Worm (Caenorhabditis elegans): ENCODE measurements around the gene ints-11.

Gene ints-11

DNA sequence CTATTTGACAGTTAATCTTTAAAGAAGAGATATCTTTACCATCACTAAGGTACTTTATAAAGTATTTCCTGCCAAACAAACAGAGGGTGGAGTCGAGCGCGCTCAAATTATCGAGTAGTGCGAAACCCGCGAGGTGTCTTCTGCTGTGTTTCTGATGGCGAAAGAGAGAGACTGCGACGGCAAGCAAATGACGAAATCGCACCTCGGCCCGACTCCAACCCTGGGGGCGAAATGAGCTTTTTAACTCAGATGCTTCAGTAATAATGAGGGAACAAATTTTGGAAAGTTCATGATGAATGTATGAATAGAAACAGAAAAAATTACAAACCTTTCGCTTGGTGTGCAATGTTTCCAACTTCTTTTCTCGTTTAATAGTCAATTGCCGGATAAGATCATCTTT lies 51.8 kb downstream of the ints-11 start (continued):
- TF ChIP-seq ceh-63 (GFP tag; optimal IDR thresholded peaks at IDR 0.05), result no peak
- TF ChIP-seq dpl-1 (GFP tag; optimal IDR thresholded peaks at IDR 0.05), result peak; percentile 46 to 57 (median 57)
- TF ChIP-seq nhr-85 (tag), result peak; percentile 92
- no peak for TF ChIP-seq mef-2 (tag; optimal IDR thresholded peaks at IDR 0.05)
- TF ChIP-seq lin-35 (GFP tag; optimal IDR thresholded peaks at IDR 0.05), result peak; percentile 49 to 71
- no peak for TF ChIP-seq hlh-4 (tag; optimal IDR thresholded peaks at IDR 0.05)
- TF ChIP-seq Y116A8C.19 (tag; optimal IDR thresholded peaks at IDR 0.05; ENCODE audit: borderline replicate concordance), result no peak
- TF ChIP-seq fkh-8 (tag; optimal IDR thresholded peaks at IDR 0.05), result peak; percentile 42
- TF ChIP-seq nhr-20 (tag; optimal IDR thresholded peaks at IDR 0.05), result peak; percentile 79
- TF ChIP-seq nhr-11 (tag; optimal IDR thresholded peaks at IDR 0.05), result no peak
- TF ChIP-seq sup-37 (GFP tag; optimal IDR thresholded peaks at IDR 0.05), result no peak
- peak; percentile 67 for TF ChIP-seq skn-1 (tag; optimal IDR thresholded peaks at IDR 0.05)
- TF ChIP-seq tlp-1 (tag; optimal IDR thresholded peaks at IDR 0.05), result no peak
- no peak for TF ChIP-seq zag-1 (tag; optimal IDR thresholded peaks at IDR 0.05)
- peak; percentile 39 for TF ChIP-seq pax-3 (tag; optimal IDR thresholded peaks at IDR 0.05)
- no peak for TF ChIP-seq mdl-1 (tag; optimal IDR thresholded peaks at IDR 0.05)
- no peak for TF ChIP-seq lin-15B (tag; optimal IDR thresholded peaks at IDR 0.05)
- TF ChIP-seq dsc-1 (tag; optimal IDR thresholded peaks at IDR 0.05), result peak; percentile 49
- TF ChIP-seq hpl-2 (GFP tag; optimal IDR thresholded peaks at IDR 0.05), result peak; percentile 62
- peak; percentile 41 for TF ChIP-seq fos-1 (tag; optimal IDR thresholded peaks at IDR 0.05)
- peak; percentile 98 for TF ChIP-seq snpc-4 (tag; optimal IDR thresholded peaks at IDR 0.05)
- TF ChIP-seq lir-3 (tag; optimal IDR thresholded peaks at IDR 0.05; ENCODE audit: poor library complexity), result no peak
- TF ChIP-seq fkh-10 (GFP tag; optimal IDR thresholded peaks at IDR 0.05), result no peak
- TF ChIP-seq pag-3 (tag; optimal IDR thresholded peaks at IDR 0.05; ENCODE audit: borderline replicate concordance, insufficient read depth), result no peak
- no peak for TF ChIP-seq blmp-1 (tag; optimal IDR thresholded peaks at IDR 0.05)
- peak; percentile 84 for TF ChIP-seq nhr-47 (tag; optimal IDR thresholded peaks at IDR 0.05)
- TF ChIP-seq tbx-2 (tag; optimal IDR thresholded peaks at IDR 0.05), result peak; percentile 51
- TF ChIP-seq C16A3.4 (tag; optimal IDR thresholded peaks at IDR 0.05), result peak; percentile 18
- TF ChIP-seq nhr-28 (tag; optimal IDR thresholded peaks at IDR 0.05), result no peak
- no peak for TF ChIP-seq ztf-4 (tag; optimal IDR thresholded peaks at IDR 0.05)
- TF ChIP-seq unc-86 (tag; optimal IDR thresholded peaks at IDR 0.05), result no peak
- TF ChIP-seq nhr-12 (tag; optimal IDR thresholded peaks at IDR 0.05), result no peak
- TF ChIP-seq ama-1 (optimal IDR thresholded peaks at IDR 0.05), result peak; percentile 73
- TF ChIP-seq nhr-84 (tag; optimal IDR thresholded peaks at IDR 0.05), result no peak
- no peak for TF ChIP-seq sox-4 (tag; optimal IDR thresholded peaks at IDR 0.05)
- no peak for TF ChIP-seq C34B4.2 (tag; optimal IDR thresholded peaks at IDR 0.05)
- peak; percentile 8 for TF ChIP-seq unc-130 (tag; optimal IDR thresholded peaks at IDR 0.05)
- peak; percentile 82 for TF ChIP-seq lin-14 (GFP tag; optimal IDR thresholded peaks at IDR 0.05)
- no peak for TF ChIP-seq nhr-76 (tag; optimal IDR thresholded peaks at IDR 0.05)
- TF ChIP-seq ceh-8 (GFP tag; optimal IDR thresholded peaks at IDR 0.05), result peak; percentile 12
- no peak for TF ChIP-seq ces-1 (GFP tag; optimal IDR thresholded peaks at IDR 0.05)
- TF ChIP-seq elt-2 (tag; optimal IDR thresholded peaks at IDR 0.05), result peak; percentile 78

Measured in whole organism, L1 larva.